Worm (Caenorhabditis elegans): ENCODE results near the gene hhat-2.

ce11 chrIV:14781537-14781936, 47.4 kb downstream of the hhat-2 start, which contains the start of gene Y57G11C.8:
- TF ChIP-seq ZK546.5 (tag; optimal IDR thresholded peaks at IDR 0.05) (no peak), ceh-82 (tag; optimal IDR thresholded peaks at IDR 0.05) (no peak), aly-2 (tag; optimal IDR thresholded peaks at IDR 0.05) (no peak), skn-1 (tag; optimal IDR thresholded peaks at IDR 0.05) (no peak), nhr-25 (tag; optimal IDR thresholded peaks at IDR 0.05) (no peak)

Data from whole organism, L2 larva.